Fruit fly (Drosophila melanogaster): ENCODE results near the gene Drsl6.

- TF ChIP-seq CG12768 (GFP tag; optimal IDR thresholded peaks at IDR 0.05) (peak; percentile 49), CG7101 (tag; optimal IDR thresholded peaks at IDR 0.05) (peak; percentile 72), cic (GFP tag; optimal IDR thresholded peaks at IDR 0.05) (peak; percentile 59), cnc (optimal IDR thresholded peaks at IDR 0.05) (no peak), Hr96 (GFP tag; optimal IDR thresholded peaks at IDR 0.05) (peak; percentile 69), Crg-1 (GFP tag; optimal IDR thresholded peaks at IDR 0.05) (peak; percentile 12), CG7045 (GFP tag; optimal IDR thresholded peaks at IDR 0.05) (peak; percentile 82), CG11617 (GFP tag; optimal IDR thresholded peaks at IDR 0.05) (peak; percentile 78), pad (GFP tag; optimal IDR thresholded peaks at IDR 0.05) (peak; percentile 7), toe (GFP tag; optimal IDR thresholded peaks at IDR 0.05) (peak; percentile 57), Mnt (GFP tag; optimal IDR thresholded peaks at IDR 0.05) (peak; percentile 22)
Measured at dm6 chr3L:3301171-3301738, 35.0 kb downstream of the Drsl6 start.

Data from whole organism, adult.